ENCODE assay signal across 5 fruit fly cellular contexts in genomic region chrX:6545862-6546270, dm6.
A peak's percentile ranks its signal among the peaks of the same experiment; 100 is the strongest.
TF ChIP-seq lines count a peak whose summit lies in the region.

No protein-coding gene starts in this region.

- no peak for TF ChIP-seq CTCF in whole organism, embryonic (GFP tag; optimal IDR thresholded peaks at IDR 0.05; lab: Kevin White, UChicago)

TF ChIP-seq in whole organism, adult, 20 proteins besides CTCF, POLR2A, EP300 and RAD21:
- TF ChIP-seq bab1 (GFP tag; optimal IDR thresholded peaks at IDR 0.05; lab: Kevin White, UChicago), result peak; percentile 41
- TF ChIP-seq tj (GFP tag; optimal IDR thresholded peaks at IDR 0.05; lab: Kevin White, UChicago), result peak; percentile 49
- TF ChIP-seq toe (GFP tag; optimal IDR thresholded peaks at IDR 0.05; lab: Kevin White, UChicago), result no peak

TF ChIP-seq in whole organism, embryonic, 481 proteins besides CTCF, POLR2A, EP300 and RAD21 (continues in another document):
- peak; percentile 92 for TF ChIP-seq Atf-2 (GFP tag; optimal IDR thresholded peaks at IDR 0.05; lab: Kevin White, UChicago)
- TF ChIP-seq knrl (GFP tag; IDR thresholded peaks at IDR 0.05; lab: Robert Waterston, UW; ENCODE audit: partially characterized antibody), result no peak
- TF ChIP-seq Drgx (GFP tag; IDR thresholded peaks at IDR 0.05; lab: Robert Waterston, UW), result 0 out of 2 replicates have a peak, but pooled peaks have one; percentile 25
- no peak for TF ChIP-seq CG3995 (GFP tag; optimal IDR thresholded peaks at IDR 0.05; lab: Kevin White, UChicago)
- peak; percentile 22; the same call in 1 of the 2 replicates for TF ChIP-seq CG13287 (GFP tag; IDR thresholded peaks at IDR 0.05; lab: Robert Waterston, UW; ENCODE audit: partially characterized antibody)
- TF ChIP-seq Sox102F (GFP tag; optimal IDR thresholded peaks at IDR 0.05; lab: Kevin White, UChicago), result no peak
- TF ChIP-seq cwo (GFP tag; optimal IDR thresholded peaks at IDR 0.05; lab: Kevin White, UChicago), result no peak
- no peak for TF ChIP-seq CG30020 (tag; optimal IDR thresholded peaks at IDR 0.05; lab: Kevin White, UChicago)
- TF ChIP-seq bbx (GFP tag; IDR thresholded peaks at IDR 0.05; lab: Robert Waterston, UW; ENCODE audit: partially characterized antibody), result 0 out of 2 replicates have a peak, but pooled peaks have one; percentile 21
- no peak for TF ChIP-seq her (GFP tag; optimal IDR thresholded peaks at IDR 0.05; lab: Kevin White, UChicago)
- peak; percentile 27; the same call in 1 of the 2 replicates for TF ChIP-seq CG9932 (GFP tag; IDR thresholded peaks at IDR 0.05; lab: Robert Waterston, UW)
- no peak for TF ChIP-seq CG17385 (GFP tag; optimal IDR thresholded peaks at IDR 0.05; lab: Kevin White, UChicago)
- no peak for TF ChIP-seq Lhr (GFP tag; optimal IDR thresholded peaks at IDR 0.05; lab: Kevin White, UChicago)
- TF ChIP-seq row (GFP tag; IDR thresholded peaks at IDR 0.05; lab: Robert Waterston, UW), result peak; percentile 42; the same call in 1 of the 3 replicates
- TF ChIP-seq CG32767 (GFP tag; IDR thresholded peaks at IDR 0.05; lab: Robert Waterston, UW), result no peak
- peak; percentile 62 for TF ChIP-seq Jarid2 (GFP tag; optimal IDR thresholded peaks at IDR 0.05; lab: Kevin White, UChicago)
- TF ChIP-seq CG11093 (GFP tag; IDR thresholded peaks at IDR 0.05; lab: Robert Waterston, UW), result no peak
- TF ChIP-seq insv (GFP tag; optimal IDR thresholded peaks at IDR 0.05; lab: Kevin White, UChicago), result peak in 1 of 2 experiments; percentile 48
- peak; percentile 44 for TF ChIP-seq vvl (GFP tag; IDR thresholded peaks at IDR 0.05; lab: Robert Waterston, UW)
- TF ChIP-seq croc (GFP tag; conservative IDR thresholded peaks at IDR 0.05; lab: Robert Waterston, UW), result no peak

TF ChIP-seq in whole organism, prepupa, 60 proteins besides CTCF, POLR2A, EP300 and RAD21:
- TF ChIP-seq Met (GFP tag; optimal IDR thresholded peaks at IDR 0.05; lab: Kevin White, UChicago), result peak; percentile 1
- peak; percentile 56 for TF ChIP-seq vri (GFP tag; optimal IDR thresholded peaks at IDR 0.05; lab: Kevin White, UChicago)
- TF ChIP-seq CG6163 (GFP tag; IDR thresholded peaks at IDR 0.05; lab: Robert Waterston, UW), result 0 out of 3 replicates have a peak, but pooled peaks have one; percentile 31
- TF ChIP-seq CG3032 (tag; optimal IDR thresholded peaks at IDR 0.05; lab: Kevin White, UChicago), result no peak
- TF ChIP-seq Eip78C (GFP tag; lab: Kevin White, UChicago), result peak; percentile 49
- peak; percentile 46 for TF ChIP-seq CG15336 (GFP tag; IDR thresholded peaks at IDR 0.05; lab: Robert Waterston, UW)
- TF ChIP-seq Sox14 (GFP tag; optimal IDR thresholded peaks at IDR 0.05; lab: Kevin White, UChicago), result no peak
- peak; percentile 73 for TF ChIP-seq svp (GFP tag; lab: Kevin White, UChicago)
- no peak for TF ChIP-seq lz (GFP tag; optimal IDR thresholded peaks at IDR 0.05; lab: Kevin White, UChicago)
- peak; percentile 14; the same call in 1 of the 3 replicates for TF ChIP-seq eg (GFP tag; IDR thresholded peaks at IDR 0.05; lab: Robert Waterston, UW)

TF ChIP-seq in whole organism, pupa, 21 proteins besides CTCF, POLR2A, EP300 and RAD21:
- TF ChIP-seq CG8301 (tag; optimal IDR thresholded peaks at IDR 0.05; lab: Kevin White, UChicago), result no peak
- TF ChIP-seq CG10348 (GFP tag; IDR thresholded peaks at IDR 0.05; lab: Robert Waterston, UW), result no peak
- TF ChIP-seq CG8159 (tag; optimal IDR thresholded peaks at IDR 0.05; lab: Kevin White, UChicago), result no peak
- TF ChIP-seq CG12605 (GFP tag; IDR thresholded peaks at IDR 0.05; lab: Robert Waterston, UW), result peak; percentile 23; the same call in 1 of the 2 replicates
- 0 out of 2 replicates have a peak, but pooled peaks have one; percentile 36 for TF ChIP-seq Ets98B (GFP tag; IDR thresholded peaks at IDR 0.05; lab: Robert Waterston, UW)
- TF ChIP-seq Snoo (tag; optimal IDR thresholded peaks at IDR 0.05; lab: Kevin White, UChicago), result no peak
- TF ChIP-seq CG9948 (tag; optimal IDR thresholded peaks at IDR 0.05; lab: Kevin White, UChicago), result no peak
- TF ChIP-seq CG32121 (GFP tag; IDR thresholded peaks at IDR 0.05; lab: Robert Waterston, UW), result no peak
- TF ChIP-seq CG17806 (tag; optimal IDR thresholded peaks at IDR 0.05; lab: Kevin White, UChicago), result no peak
- peak; percentile 18 for TF ChIP-seq CG13204 (GFP tag; optimal IDR thresholded peaks at IDR 0.05; lab: Kevin White, UChicago)
TF ChIP-seq in whole organism, pupa: peak in this region for 3.

TF ChIP-seq in whole organism, wandering third instar larva, 38 proteins besides CTCF, POLR2A, EP300 and RAD21:
- no peak for TF ChIP-seq Hr78 (GFP tag; optimal IDR thresholded peaks at IDR 0.05; lab: Kevin White, UChicago)
- no peak for TF ChIP-seq Rel (GFP tag; optimal IDR thresholded peaks at IDR 0.05; lab: Kevin White, UChicago)
- TF ChIP-seq Rel (tag; optimal IDR thresholded peaks at IDR 0.05; lab: Kevin White, UChicago), result peak; percentile 28
- TF ChIP-seq h (GFP tag; optimal IDR thresholded peaks at IDR 0.05; lab: Kevin White, UChicago), result no peak
- no peak for TF ChIP-seq Hnf4 (GFP tag; optimal IDR thresholded peaks at IDR 0.05; lab: Kevin White, UChicago)
- no peak for TF ChIP-seq ey (GFP tag; optimal IDR thresholded peaks at IDR 0.05; lab: Kevin White, UChicago)
- peak; percentile 3 for TF ChIP-seq Sp1 (GFP tag; optimal IDR thresholded peaks at IDR 0.05; lab: Kevin White, UChicago)
- TF ChIP-seq Vsx2 (GFP tag; optimal IDR thresholded peaks at IDR 0.05; lab: Kevin White, UChicago; ENCODE audit: partially characterized antibody), result no peak
- TF ChIP-seq CG9705 (GFP tag; optimal IDR thresholded peaks at IDR 0.05; lab: Kevin White, UChicago), result no peak
- TF ChIP-seq psq (GFP tag; optimal IDR thresholded peaks at IDR 0.05; lab: Kevin White, UChicago), result no peak
- no peak for TF ChIP-seq jim (GFP tag; optimal IDR thresholded peaks at IDR 0.05; lab: Kevin White, UChicago)
- peak; percentile 51 for TF ChIP-seq Hr83 (GFP tag; optimal IDR thresholded peaks at IDR 0.05; lab: Kevin White, UChicago; ENCODE audit: poor library complexity, severe bottlenecking)
- peak; percentile 21 for TF ChIP-seq Jra (GFP tag; optimal IDR thresholded peaks at IDR 0.05; lab: Kevin White, UChicago)
- no peak for TF ChIP-seq Dfd (GFP tag; optimal IDR thresholded peaks at IDR 0.05; lab: Kevin White, UChicago)
- TF ChIP-seq brk (GFP tag; optimal IDR thresholded peaks at IDR 0.05; lab: Kevin White, UChicago), result no peak
- no peak for TF ChIP-seq GATAd (GFP tag; optimal IDR thresholded peaks at IDR 0.05; lab: Kevin White, UChicago)
- TF ChIP-seq tai (GFP tag; optimal IDR thresholded peaks at IDR 0.05; lab: Kevin White, UChicago), result no peak
- TF ChIP-seq N (GFP tag; optimal IDR thresholded peaks at IDR 0.05; lab: Kevin White, UChicago), result no peak
- no peak for TF ChIP-seq rgr (GFP tag; optimal IDR thresholded peaks at IDR 0.05; lab: Kevin White, UChicago)
- no peak for TF ChIP-seq Abd-B (GFP tag; optimal IDR thresholded peaks at IDR 0.05; lab: Kevin White, UChicago)
- TF ChIP-seq OdsH (GFP tag; optimal IDR thresholded peaks at IDR 0.05; lab: Kevin White, UChicago), result no peak
- no peak for TF ChIP-seq pan (optimal IDR thresholded peaks at IDR 0.05; lab: Kevin White, UChicago)
- TF ChIP-seq dl (GFP tag; optimal IDR thresholded peaks at IDR 0.05; lab: Kevin White, UChicago; ENCODE audit: insufficient read depth in 1 of 2, partially characterized antibody in 2 of 2), result no peak
- no peak for TF ChIP-seq lola (GFP tag; optimal IDR thresholded peaks at IDR 0.05; lab: Kevin White, UChicago)
- TF ChIP-seq dsf (GFP tag; optimal IDR thresholded peaks at IDR 0.05; lab: Kevin White, UChicago; ENCODE audit: borderline replicate concordance), result no peak
- TF ChIP-seq woc (GFP tag; optimal IDR thresholded peaks at IDR 0.05; lab: Kevin White, UChicago), result peak; percentile 59
- TF ChIP-seq br (GFP tag; optimal IDR thresholded peaks at IDR 0.05; lab: Kevin White, UChicago), result no peak
- no peak for TF ChIP-seq dmrt93B (GFP tag; optimal IDR thresholded peaks at IDR 0.05; lab: Kevin White, UChicago)
- TF ChIP-seq CG32264 (GFP tag; optimal IDR thresholded peaks at IDR 0.05; lab: Kevin White, UChicago), result no peak
- TF ChIP-seq sage (GFP tag; optimal IDR thresholded peaks at IDR 0.05; lab: Kevin White, UChicago), result no peak
